Worm (Caenorhabditis elegans) whole organism, L1 larva: ENCODE results near the gene acdh-9.

Experiments
- ceh-82 ChIP-seq, 3 experiments: fragments of 150-350 bp in 1 of 3; sonication (generic microtip) in 2 of 3; optimal IDR thresholded peaks; 2 replicates each; lab custom pipeline; 2014 to 2017; ENCODE audit warnings: missing biosample characterization in 3 of 3, missing genetic modification characterization in 3 of 3
- dsc-1 ChIP-seq: sonication (generic microtip); optimal IDR thresholded peaks from 2 replicates; lab custom pipeline; 2016; ENCODE audit warnings: mild to moderate bottlenecking, missing genetic modification characterization, missing compliant biosample characterization
- lin-35 ChIP-seq, 2 experiments: fragments of 150-350 bp; optimal IDR thresholded peaks; 2 replicates each; lab custom pipeline; 2014; ENCODE audit warnings: missing biosample characterization in 2 of 2, missing genetic modification characterization in 2 of 2, missing genetic modification reagents in 2 of 2
- mdl-1 ChIP-seq, 2 experiments: fragments of 150-350 bp; optimal IDR thresholded peaks; 2 replicates each; lab custom pipeline; 2014 to 2017; ENCODE audit warnings: missing biosample characterization in 2 of 2, missing genetic modification characterization in 2 of 2, inconsistent platforms in 1 of 2
- mep-1 ChIP-seq: fragments of 150-350 bp; optimal IDR thresholded peaks from 2 replicates; lab custom pipeline; 2014; ENCODE audit warnings: missing biosample characterization, missing genetic modification characterization
- nhr-11 ChIP-seq: fragments of 150-350 bp; optimal IDR thresholded peaks from 2 replicates; lab custom pipeline; 2014; ENCODE audit warnings: missing biosample characterization, missing genetic modification characterization
- nhr-77 ChIP-seq: fragments of 150-350 bp; optimal IDR thresholded peaks from 2 replicates; lab custom pipeline; 2014; ENCODE audit warnings: missing biosample characterization, missing genetic modification characterization
- nhr-90 ChIP-seq: sonication (generic microtip); optimal IDR thresholded peaks from 2 replicates; lab custom pipeline; 2016; ENCODE audit warnings: mild to moderate bottlenecking, missing genetic modification characterization, missing compliant biosample characterization; ENCODE audit not compliant: poor library complexity
- skn-1 ChIP-seq: fragments of 150-350 bp; optimal IDR thresholded peaks from 2 replicates; lab custom pipeline; 2014; ENCODE audit warnings: missing biosample characterization, missing genetic modification characterization
- snpc-4 ChIP-seq: fragments of 150-350 bp; optimal IDR thresholded peaks from 2 replicates; lab custom pipeline; 2014; ENCODE audit warnings: missing biosample characterization, missing genetic modification characterization
- unc-62 ChIP-seq: fragments of 150-350 bp; optimal IDR thresholded peaks from 2 replicates; lab custom pipeline; 2014; ENCODE audit warnings: missing biosample characterization, missing genetic modification reagents, missing genetic modification characterization

ce11 chrII:845618-846017 lies 2.8 kb downstream of the acdh-9 start, which contains the start of gene F28A10.7:
- TF ChIP-seq snpc-4 (tag; lab: Kevin White, UChicago), result no peak
- TF ChIP-seq nhr-11, result no peak
- TF ChIP-seq nhr-90 (tag; lab: Kevin White, UChicago), result no peak
- no peak for TF ChIP-seq unc-62 (GFP tag; lab: Kevin White, UChicago)
- no peak for TF ChIP-seq lin-35 (GFP tag; optimal IDR thresholded peaks at IDR 0.05; lab: Kevin White, UChicago)
- TF ChIP-seq nhr-77 (tag; lab: Kevin White, UChicago), result no peak
- no peak for TF ChIP-seq mdl-1 (tag; optimal IDR thresholded peaks at IDR 0.05; lab: Kevin White, UChicago)
- no peak for TF ChIP-seq skn-1 (tag; lab: Kevin White, UChicago)
- TF ChIP-seq ceh-82 (tag; optimal IDR thresholded peaks at IDR 0.05; lab: Kevin White, UChicago), result no peak
- TF ChIP-seq mep-1 (tag; lab: Kevin White, UChicago), result no peak
- TF ChIP-seq dsc-1, result no peak
